Fruit fly (Drosophila melanogaster) whole organism, embryonic: ENCODE data around the gene CG9467.

Experiments used
- Asciz ChIP-seq: fragments of 200-800 bp; sonication (Bioruptor generic); optimal IDR thresholded peaks from 2 replicates; lab custom pipeline; 2017; ENCODE audit warnings: missing biosample characterization, mild to moderate bottlenecking, missing genetic modification characterization, missing genetic modification reagents
- CG10267 ChIP-seq: fragments of 200-800 bp; sonication (Bioruptor generic); optimal IDR thresholded peaks from 2 replicates; lab custom pipeline; 2018; ENCODE audit warnings: missing biosample characterization, mild to moderate bottlenecking, missing genetic modification characterization, moderate library complexity
- CG10431 ChIP-seq: fragments of 200-800 bp; sonication (Bioruptor generic); optimal IDR thresholded peaks from 3 replicates; lab custom pipeline; 2018; ENCODE audit warnings: missing biosample characterization, mild to moderate bottlenecking, missing genetic modification characterization
- CG10462 ChIP-seq: fragments of 200-800 bp; sonication (Bioruptor generic); optimal IDR thresholded peaks from 2 replicates; lab custom pipeline; 2016; ENCODE audit warnings: missing biosample characterization, missing genetic modification characterization
- CG10979 ChIP-seq: fragments of 200-800 bp; sonication (Bioruptor generic); optimal IDR thresholded peaks from 2 replicates; lab custom pipeline; 2018; ENCODE audit warnings: missing biosample characterization, mild to moderate bottlenecking, missing genetic modification characterization, moderate library complexity
- CG13287 ChIP-seq: fragments of 200-800 bp; sonication (Bioruptor generic); IDR thresholded peaks from 2 replicates; pipeline ENCODE4 v1.3.6; 2022; ENCODE audit warnings: missing biosample characterization, missing genetic modification characterization; ENCODE audit not compliant: partially characterized antibody
- CG14050 ChIP-seq: fragments of 200-800 bp; sonication (Bioruptor generic); IDR thresholded peaks from 3 replicates; pipeline ENCODE4 v1.3.6; 2022; ENCODE audit warnings: missing biosample characterization, missing genetic modification characterization
- CG15073 ChIP-seq: fragments of 200-800 bp; sonication (Bioruptor generic); optimal IDR thresholded peaks from 2 replicates; lab custom pipeline; 2016; ENCODE audit warnings: missing biosample characterization, missing genetic modification characterization
- CG17186 ChIP-seq: fragments of 200-800 bp; sonication (Bioruptor generic); optimal IDR thresholded peaks from 3 replicates; lab custom pipeline; 2017; ENCODE audit warnings: missing biosample characterization, missing genetic modification reagents, missing genetic modification characterization
- CG17328 ChIP-seq: fragments of 200-800 bp; sonication (Bioruptor generic); IDR thresholded peaks from 2 replicates; pipeline ENCODE4 v1.3.6; 2022; ENCODE audit warnings: missing biosample characterization, missing genetic modification characterization
- CG17385 ChIP-seq: fragments of 200-800 bp; sonication (Bioruptor generic); optimal IDR thresholded peaks from 3 replicates; lab custom pipeline; 2018; ENCODE audit warnings: missing biosample characterization, mild to moderate bottlenecking, missing genetic modification characterization
- CG17802 ChIP-seq: fragments of 200-800 bp; sonication (Bioruptor generic); optimal IDR thresholded peaks from 2 replicates; lab custom pipeline; 2018; ENCODE audit warnings: missing biosample characterization, mild to moderate bottlenecking, missing genetic modification characterization, moderate library complexity
- CG18599 ChIP-seq: fragments of 200-800 bp; sonication (Bioruptor generic); optimal IDR thresholded peaks from 3 replicates; lab custom pipeline; 2017; ENCODE audit warnings: missing biosample characterization, missing genetic modification characterization, mild to moderate bottlenecking, moderate library complexity, missing genetic modification reagents
- CG2129 ChIP-seq: fragments of 200-800 bp; sonication (Bioruptor generic); IDR thresholded peaks from 2 replicates; pipeline ENCODE4 v1.3.6; 2022; ENCODE audit warnings: missing biosample characterization, missing genetic modification characterization; ENCODE audit not compliant: partially characterized antibody
- CG2199 ChIP-seq: fragments of 200-800 bp; sonication (Bioruptor generic); IDR thresholded peaks from 3 replicates; pipeline ENCODE4 v1.3.6; 2022; ENCODE audit warnings: missing biosample characterization, missing genetic modification characterization
- CG2712 ChIP-seq: fragments of 200-800 bp; optimal IDR thresholded peaks from 3 replicates; lab custom pipeline; 2019; ENCODE audit warnings: missing biosample characterization, mild to moderate bottlenecking, missing genetic modification characterization, moderate library complexity
- CG32767 ChIP-seq: fragments of 200-800 bp; sonication (Bioruptor generic); IDR thresholded peaks from 2 replicates; pipeline ENCODE4 v1.3.6; 2022; ENCODE audit warnings: missing biosample characterization, missing genetic modification characterization
- CG34422 ChIP-seq: fragments of 200-800 bp; sonication (Bioruptor generic); IDR thresholded peaks from 3 replicates; pipeline ENCODE4 v1.3.6; 2022; ENCODE audit warnings: missing biosample characterization, missing genetic modification characterization
- CG4424 ChIP-seq: fragments of 200-800 bp; sonication (Bioruptor generic); optimal IDR thresholded peaks from 3 replicates; lab custom pipeline; 2016; ENCODE audit warnings: missing biosample characterization, missing genetic modification characterization
- CG6654 ChIP-seq: fragments of 200-800 bp; sonication (Bioruptor generic); optimal IDR thresholded peaks from 2 replicates; lab custom pipeline; 2017; ENCODE audit warnings: missing biosample characterization, mild to moderate bottlenecking, missing genetic modification characterization
- CG8388 ChIP-seq: fragments of 200-800 bp; sonication (Bioruptor generic); optimal IDR thresholded peaks from 2 replicates; lab custom pipeline; 2019; ENCODE audit warnings: missing biosample characterization, mild to moderate bottlenecking, missing genetic modification characterization, moderate library complexity
- CG9437 ChIP-seq: fragments of 200-800 bp; sonication (Bioruptor generic); optimal IDR thresholded peaks from 2 replicates; lab custom pipeline; 2018; ENCODE audit warnings: missing biosample characterization, mild to moderate bottlenecking, missing genetic modification characterization
- CoRest ChIP-seq: fragments of 200-800 bp; sonication (Bioruptor generic); optimal IDR thresholded peaks from 3 replicates; lab custom pipeline; 2018; ENCODE audit warnings: missing biosample characterization, mild to moderate bottlenecking, missing genetic modification characterization, moderate library complexity
- Dip2 ChIP-seq: fragments of 200-800 bp; sonication (Bioruptor generic); IDR thresholded peaks from 2 replicates; pipeline ENCODE4 v1.3.6; 2022; ENCODE audit warnings: missing biosample characterization, missing genetic modification characterization
- E2f1 ChIP-seq: fragments of 200-800 bp; sonication (Bioruptor generic); IDR thresholded peaks from 2 replicates; pipeline ENCODE4 v1.3.6; 2022; ENCODE audit warnings: missing biosample characterization, missing genetic modification characterization
- H2.0 ChIP-seq: fragments of 200-800 bp; sonication (Bioruptor generic); IDR thresholded peaks from 2 replicates; pipeline ENCODE4 v1.3.6; 2022; ENCODE audit warnings: missing biosample characterization, missing genetic modification characterization
- HLH4C ChIP-seq: fragments of 200-800 bp; sonication (Bioruptor generic); IDR thresholded peaks from 3 replicates; pipeline ENCODE4 v1.3.6; 2022; ENCODE audit warnings: missing biosample characterization, missing genetic modification characterization; ENCODE audit not compliant: partially characterized antibody
- HLHmδ ChIP-seq: fragments of 200-800 bp; sonication (Bioruptor generic); optimal IDR thresholded peaks from 2 replicates; lab custom pipeline; 2018; ENCODE audit warnings: missing biosample characterization, mild to moderate bottlenecking, missing genetic modification characterization, moderate library complexity
- Hr51 ChIP-seq, 2 experiments: fragments of 200-800 bp; sonication (Bioruptor generic); optimal IDR thresholded peaks; 2 replicates in 1 of 2; 3 replicates in 1 of 2; lab custom pipeline; 2016 to 2018; ENCODE audit warnings: missing biosample characterization in 2 of 2, missing genetic modification characterization in 2 of 2, mild to moderate bottlenecking in 1 of 2, moderate library complexity in 1 of 2
- NC2α ChIP-seq: fragments of 200-800 bp; sonication (Bioruptor generic); optimal IDR thresholded peaks from 2 replicates; lab custom pipeline; 2016; ENCODE audit warnings: missing biosample characterization, missing genetic modification characterization
- Neu2 ChIP-seq: fragments of 200-800 bp; sonication (Bioruptor generic); optimal IDR thresholded peaks from 3 replicates; lab custom pipeline; 2016; ENCODE audit warnings: missing biosample characterization, missing genetic modification characterization, borderline replicate concordance
- Ptx1 ChIP-seq: fragments of 200-800 bp; sonication (Bioruptor generic); IDR thresholded peaks from 2 replicates; pipeline ENCODE4 v1.3.6; 2022; ENCODE audit warnings: missing biosample characterization, missing genetic modification characterization
- Rx ChIP-seq: fragments of 200-800 bp; sonication (Bioruptor generic); IDR thresholded peaks from 2 replicates; pipeline ENCODE4 v1.3.6; 2022; ENCODE audit warnings: missing biosample characterization, missing genetic modification characterization
- Sry-δ ChIP-seq: fragments of 200-800 bp; sonication (Bioruptor generic); optimal IDR thresholded peaks from 2 replicates; lab custom pipeline; 2016; ENCODE audit warnings: missing biosample characterization, missing genetic modification characterization
- aop ChIP-seq: fragments of 200-800 bp; sonication (Bioruptor generic); IDR thresholded peaks from 2 replicates; pipeline ENCODE4 v1.3.6; 2022; ENCODE audit warnings: missing biosample characterization, missing genetic modification characterization
- ara ChIP-seq: fragments of 200-800 bp; sonication (Bioruptor generic); IDR thresholded peaks from 2 replicates; pipeline ENCODE4 v1.3.6; 2022; ENCODE audit warnings: missing biosample characterization, missing genetic modification characterization
- crp ChIP-seq, 2 experiments: fragments of 200-800 bp; sonication (Bioruptor generic); optimal IDR thresholded peaks; 2 replicates in 1 of 2; 3 replicates in 1 of 2; lab custom pipeline; 2017; ENCODE audit warnings: missing biosample characterization in 2 of 2, missing genetic modification characterization in 2 of 2, mild to moderate bottlenecking in 1 of 2, moderate library complexity in 1 of 2
- danr ChIP-seq: fragments of 200-800 bp; sonication (Bioruptor generic); IDR thresholded peaks from 2 replicates; pipeline ENCODE4 v1.3.6; 2022; ENCODE audit warnings: missing biosample characterization, missing genetic modification characterization
- dpn ChIP-seq, 2 experiments: fragments of 200-800 bp; sonication (Bioruptor generic); optimal IDR thresholded peaks; 3 replicates each; lab custom pipeline; 2016; ENCODE audit warnings: missing biosample characterization in 2 of 2, missing genetic modification characterization in 2 of 2
- gce ChIP-seq: fragments of 200-800 bp; sonication (Bioruptor generic); IDR thresholded peaks from 3 replicates; pipeline ENCODE4 v1.3.6; 2022; ENCODE audit warnings: missing biosample characterization, missing genetic modification characterization
- grn ChIP-seq: fragments of 200-800 bp; sonication (Bioruptor generic); optimal IDR thresholded peaks from 3 replicates; lab custom pipeline; 2017; ENCODE audit warnings: missing biosample characterization, missing genetic modification characterization
- hbn ChIP-seq: fragments of 200-800 bp; sonication (Bioruptor generic); IDR thresholded peaks from 2 replicates; pipeline ENCODE4 v1.3.6; 2022; ENCODE audit warnings: missing biosample characterization, missing genetic modification characterization; ENCODE audit not compliant: partially characterized antibody
- onecut ChIP-seq: fragments of 200-800 bp; sonication (Bioruptor generic); IDR thresholded peaks from 2 replicates; pipeline ENCODE4 v1.3.6; 2022; ENCODE audit warnings: missing biosample characterization, missing genetic modification characterization
- pnt ChIP-seq: fragments of 200-800 bp; sonication (Bioruptor generic); optimal IDR thresholded peaks from 3 replicates; lab custom pipeline; 2016; ENCODE audit warnings: missing biosample characterization, missing genetic modification characterization
- pzg ChIP-seq: fragments of 200-800 bp; sonication (Bioruptor generic); optimal IDR thresholded peaks from 3 replicates; lab custom pipeline; 2018; ENCODE audit warnings: missing biosample characterization, mild to moderate bottlenecking, missing genetic modification characterization, moderate library complexity
- sna ChIP-seq: fragments of 200-800 bp; sonication (Bioruptor generic); IDR thresholded peaks from 2 replicates; pipeline ENCODE4 v1.3.6; 2022; ENCODE audit warnings: missing biosample characterization, missing genetic modification characterization; ENCODE audit not compliant: partially characterized antibody
- sqz ChIP-seq: fragments of 200-800 bp; sonication (Bioruptor generic); optimal IDR thresholded peaks from 3 replicates; lab custom pipeline; 2018; ENCODE audit warnings: missing biosample characterization, mild to moderate bottlenecking, missing genetic modification characterization
- toy ChIP-seq: fragments of 200-800 bp; sonication (Bioruptor generic); IDR thresholded peaks from 2 replicates; pipeline ENCODE4 v1.3.6; 2022; ENCODE audit warnings: missing biosample characterization, missing genetic modification characterization
- zf30C ChIP-seq: fragments of 200-800 bp; sonication (Bioruptor generic); optimal IDR thresholded peaks from 3 replicates; lab custom pipeline; 2018; ENCODE audit warnings: missing biosample characterization, mild to moderate bottlenecking, missing genetic modification characterization

CG9467 gene

dm6 chr3R:9756187-9756586 lies 44.6 kb downstream of the CG9467 start, which contains the start of the genes Alg12 and Rpt3R (continued):
- TF ChIP-seq pnt (no peak), danr (GFP tag; lab: Robert Waterston, UW) (no peak), CG8388 (GFP tag; lab: Kevin White, UChicago) (no peak), CG15073 (GFP tag; lab: Kevin White, UChicago) (no peak), Neu2 (GFP tag; lab: Kevin White, UChicago) (no peak), Sry-δ (peak; percentile 40), gce (GFP tag; lab: Robert Waterston, UW) (no peak), onecut (GFP tag; lab: Robert Waterston, UW) (no peak; the same call in 1 of the 2 replicates), Asciz (no peak), crp (GFP tag; optimal IDR thresholded peaks at IDR 0.05; lab: Kevin White, UChicago) (peak; percentile 28 to 90), CG17186 (no peak), ara (GFP tag; lab: Robert Waterston, UW) (no peak), dpn (GFP tag; optimal IDR thresholded peaks at IDR 0.05; lab: Kevin White, UChicago) (no peak), sna (GFP tag; lab: Robert Waterston, UW) (peak; percentile 54; the same call in 1 of the 2 replicates), zf30C (no peak), NC2α (GFP tag; lab: Kevin White, UChicago) (no peak), Rx (GFP tag; lab: Robert Waterston, UW) (no peak), CG13287 (GFP tag; lab: Robert Waterston, UW) (peak; percentile 77), CG2129 (GFP tag; lab: Robert Waterston, UW) (0 out of 2 replicates have a peak, but pooled peaks have one; percentile 26), toy (no peak), hbn (peak; percentile 62; the same call in 1 of the 2 replicates), CG2199 (no peak)

- TF ChIP-seq CoRest (no peak), H2.0 (GFP tag; lab: Robert Waterston, UW) (no peak), CG17385 (no peak), Sry-δ (peak; percentile 19), CG34422 (GFP tag; lab: Robert Waterston, UW) (peak; percentile 34; the same call in 1 of the 3 replicates), CG17802 (tag; lab: Kevin White, UChicago) (no peak), CG4424 (GFP tag; lab: Kevin White, UChicago) (no peak), crp (GFP tag; optimal IDR thresholded peaks at IDR 0.05; lab: Kevin White, UChicago) (peak; percentile 39 to 91), CG10979 (tag; lab: Kevin White, UChicago) (no peak), grn (GFP tag; lab: Kevin White, UChicago) (no peak), CG2712 (no peak), Dip2 (GFP tag; lab: Robert Waterston, UW) (no peak), CG32767 (GFP tag; lab: Robert Waterston, UW) (no peak), zf30C (no peak), CG17328 (GFP tag; lab: Robert Waterston, UW) (no peak), CG9437 (GFP tag; lab: Kevin White, UChicago) (no peak), E2f1 (GFP tag; lab: Robert Waterston, UW) (no peak), HLHmδ (GFP tag; lab: Kevin White, UChicago) (no peak), sna (GFP tag; lab: Robert Waterston, UW) (0 out of 2 replicates have a peak, but pooled peaks have one; percentile 27), hbn (peak; percentile 38; the same call in 1 of the 2 replicates), CG10267 (tag; lab: Kevin White, UChicago) (no peak), CG18599 (GFP tag; lab: Kevin White, UChicago) (no peak), CG6654 (GFP tag; lab: Kevin White, UChicago) (no peak), aop (GFP tag; lab: Robert Waterston, UW) (no peak), Hr51 (GFP tag; optimal IDR thresholded peaks at IDR 0.05; lab: Kevin White, UChicago) (no peak), CG13287 (GFP tag; lab: Robert Waterston, UW) (peak; percentile 73), CG10462 (GFP tag; lab: Kevin White, UChicago) (no peak), pzg (GFP tag; lab: Kevin White, UChicago) (peak; percentile 56), sqz (GFP tag; lab: Kevin White, UChicago) (no peak), HLH4C (GFP tag; lab: Robert Waterston, UW) (peak; percentile 64), CG10431 (no peak), Ptx1 (GFP tag; lab: Robert Waterston, UW) (no peak), CG14050 (GFP tag; lab: Robert Waterston, UW) (no peak)
These were observed 46.3 kb downstream of the CG9467 start, which contains the start of gene Tti1 for dm6 chr3R:9754487-9754886. Tti1 (minus strand) TSS chr3R:9754686.
